Fruit fly (Drosophila melanogaster) whole organism, embryonic: Measurements from ENCODE around the gene Parg.

ENCODE experiments used
- Abd-B ChIP-seq: fragments of 200-800 bp; sonication (Bioruptor generic); optimal IDR thresholded peaks from 2 replicates; lab custom pipeline; 2018; ENCODE audit warnings: missing biosample characterization, mild to moderate bottlenecking, missing genetic modification characterization, moderate library complexity
- Ada2b ChIP-seq: fragments of 200-800 bp; sonication (Bioruptor generic); IDR thresholded peaks from 2 replicates; pipeline ENCODE4 v1.3.6; 2022; ENCODE audit warnings: missing biosample characterization, missing genetic modification characterization
- CG10543 ChIP-seq: fragments of 200-800 bp; sonication (Bioruptor generic); optimal IDR thresholded peaks from 3 replicates; lab custom pipeline; 2017; ENCODE audit warnings: missing biosample characterization, mild to moderate bottlenecking, missing genetic modification characterization, moderate library complexity
- CG11696 ChIP-seq: fragments of 200-800 bp; sonication (Bioruptor generic); IDR thresholded peaks from 2 replicates; pipeline ENCODE4 v1.3.6; 2022; ENCODE audit warnings: missing biosample characterization, missing genetic modification characterization
- CG13123 ChIP-seq: fragments of 200-800 bp; sonication (Bioruptor generic); optimal IDR thresholded peaks from 2 replicates; lab custom pipeline; 2016; ENCODE audit warnings: missing biosample characterization, missing genetic modification characterization
- CG15269 ChIP-seq: fragments of 200-800 bp; sonication (Bioruptor generic); optimal IDR thresholded peaks from 2 replicates; lab custom pipeline; 2018; ENCODE audit warnings: missing biosample characterization, mild to moderate bottlenecking, missing genetic modification characterization, moderate library complexity
- CG17359 ChIP-seq: fragments of 200-800 bp; sonication (Bioruptor generic); optimal IDR thresholded peaks from 3 replicates; lab custom pipeline; 2018; ENCODE audit warnings: missing biosample characterization, mild to moderate bottlenecking, missing genetic modification characterization, moderate library complexity
- CG5245 ChIP-seq: fragments of 200-800 bp; sonication (Bioruptor generic); optimal IDR thresholded peaks from 3 replicates; lab custom pipeline; 2016; ENCODE audit warnings: missing biosample characterization, missing genetic modification characterization
- E2f1 ChIP-seq: fragments of 200-800 bp; sonication (Bioruptor generic); IDR thresholded peaks from 2 replicates; pipeline ENCODE4 v1.3.6; 2022; ENCODE audit warnings: missing biosample characterization, missing genetic modification characterization
- pnt ChIP-seq: fragments of 200-800 bp; sonication (Bioruptor generic); optimal IDR thresholded peaks from 3 replicates; lab custom pipeline; 2016; ENCODE audit warnings: missing biosample characterization, missing genetic modification characterization
- pros ChIP-seq: fragments of 200-800 bp; sonication (Bioruptor generic); optimal IDR thresholded peaks from 3 replicates; lab custom pipeline; 2019; ENCODE audit warnings: missing biosample characterization, mild to moderate bottlenecking, missing genetic modification characterization, moderate library complexity
- ranshi ChIP-seq: fragments of 200-800 bp; sonication (Bioruptor generic); IDR thresholded peaks from 2 replicates; pipeline ENCODE4 v1.3.6; 2022; ENCODE audit warnings: missing biosample characterization, missing genetic modification characterization

Parg gene

DNA sequence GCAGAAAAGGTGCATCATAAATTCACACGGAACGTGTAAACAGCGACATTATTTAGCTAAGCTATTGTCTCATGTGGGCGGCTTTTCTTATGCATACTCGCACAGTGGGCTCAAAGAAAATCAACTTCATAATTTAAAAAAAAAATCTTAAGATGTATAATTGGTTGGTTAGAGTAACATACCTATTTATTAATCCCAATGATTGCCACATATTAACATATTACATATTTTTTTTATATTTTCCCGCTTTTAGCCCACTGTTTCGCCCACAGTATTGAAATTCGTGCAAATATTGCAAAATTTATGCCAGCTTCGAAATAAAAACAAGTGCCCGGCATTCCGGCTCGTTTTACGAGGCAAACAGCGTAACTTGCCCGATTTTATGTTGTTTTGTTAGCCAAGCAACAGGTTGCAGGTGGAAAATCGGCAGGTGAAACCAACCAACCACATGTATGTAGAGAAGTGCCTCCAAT lies 4.1 kb downstream of the Parg start, which contains the start of gene Ilp7 (continued):
- TF ChIP-seq ranshi (GFP tag; lab: Robert Waterston, UW) (0 out of 2 replicates have a peak, but pooled peaks have one; percentile 29), CG15269 (tag; lab: Kevin White, UChicago) (no peak), E2f1 (GFP tag; lab: Robert Waterston, UW) (no peak), Ada2b (GFP tag; lab: Robert Waterston, UW) (peak; percentile 40; the same call in 1 of the 2 replicates), CG5245 (no peak), CG10543 (GFP tag; lab: Kevin White, UChicago) (no peak), CG13123 (GFP tag; lab: Kevin White, UChicago) (no peak), pros (GFP tag; lab: Kevin White, UChicago) (no peak), Abd-B (GFP tag; lab: Kevin White, UChicago) (peak; percentile 3), pnt (GFP tag; lab: Kevin White, UChicago) (no peak), CG17359 (peak; percentile 34), CG11696 (GFP tag; lab: Robert Waterston, UW) (no peak)
